Fruit fly (Drosophila melanogaster) whole organism, embryonic: Measurements from ENCODE around the gene Cnot4.

Source experiments
- Atf6 ChIP-seq: fragments of 200-800 bp; sonication (Bioruptor generic); IDR thresholded peaks from 2 replicates; pipeline ENCODE4 v1.3.6; 2022; ENCODE audit warnings: missing biosample characterization, missing genetic modification characterization
- CG10274 ChIP-seq: fragments of 200-800 bp; sonication (Bioruptor generic); optimal IDR thresholded peaks from 3 replicates; lab custom pipeline; 2017; ENCODE audit warnings: missing biosample characterization, mild to moderate bottlenecking, missing genetic modification characterization
- CG10565 ChIP-seq: fragments of 200-800 bp; sonication (Bioruptor generic); optimal IDR thresholded peaks from 3 replicates; lab custom pipeline; 2016; ENCODE audit warnings: missing biosample characterization, mild to moderate bottlenecking, missing genetic modification characterization
- CG12104 ChIP-seq: fragments of 200-800 bp; sonication (Bioruptor generic); optimal IDR thresholded peaks from 3 replicates; lab custom pipeline; 2016; ENCODE audit warnings: missing biosample characterization, missing genetic modification characterization
- CG12219 ChIP-seq: fragments of 200-800 bp; sonication (Bioruptor generic); optimal IDR thresholded peaks from 3 replicates; lab custom pipeline; 2018; ENCODE audit warnings: missing biosample characterization, mild to moderate bottlenecking, missing genetic modification characterization
- CG13775 ChIP-seq: fragments of 200-800 bp; sonication (Bioruptor generic); optimal IDR thresholded peaks from 3 replicates; lab custom pipeline; 2017; ENCODE audit warnings: missing biosample characterization, mild to moderate bottlenecking, missing genetic modification characterization
- CG14965 ChIP-seq: fragments of 200-800 bp; sonication (Bioruptor generic); optimal IDR thresholded peaks from 2 replicates; lab custom pipeline; 2016; ENCODE audit warnings: missing biosample characterization, missing genetic modification characterization, borderline replicate concordance
- CG15011 ChIP-seq: fragments of 200-800 bp; sonication (Bioruptor generic); optimal IDR thresholded peaks from 3 replicates; lab custom pipeline; 2018; ENCODE audit warnings: missing biosample characterization, mild to moderate bottlenecking, missing genetic modification characterization
- CG15479 ChIP-seq: fragments of 200-800 bp; sonication (Bioruptor generic); optimal IDR thresholded peaks from 3 replicates; lab custom pipeline; 2019; ENCODE audit warnings: missing biosample characterization, mild to moderate bottlenecking, missing genetic modification characterization, moderate library complexity
- CG15514 ChIP-seq: fragments of 200-800 bp; sonication (Bioruptor generic); optimal IDR thresholded peaks from 3 replicates; lab custom pipeline; 2017; ENCODE audit warnings: missing biosample characterization, missing genetic modification characterization, mild to moderate bottlenecking, moderate library complexity, missing genetic modification reagents
- CG15601 ChIP-seq: fragments of 200-800 bp; sonication (Bioruptor generic); optimal IDR thresholded peaks from 3 replicates; lab custom pipeline; 2019; ENCODE audit warnings: missing biosample characterization, mild to moderate bottlenecking, missing genetic modification characterization, moderate library complexity
- CG16863 ChIP-seq: fragments of 200-800 bp; sonication (Bioruptor generic); optimal IDR thresholded peaks from 3 replicates; lab custom pipeline; 2016; ENCODE audit warnings: missing biosample characterization, missing genetic modification characterization
- CG17359 ChIP-seq: fragments of 200-800 bp; sonication (Bioruptor generic); optimal IDR thresholded peaks from 3 replicates; lab custom pipeline; 2018; ENCODE audit warnings: missing biosample characterization, mild to moderate bottlenecking, missing genetic modification characterization, moderate library complexity
- CG2116 ChIP-seq: fragments of 200-800 bp; sonication (Bioruptor generic); optimal IDR thresholded peaks from 3 replicates; lab custom pipeline; 2018; ENCODE audit warnings: missing biosample characterization, mild to moderate bottlenecking, missing genetic modification characterization
- CG2712 ChIP-seq: fragments of 200-800 bp; optimal IDR thresholded peaks from 3 replicates; lab custom pipeline; 2019; ENCODE audit warnings: missing biosample characterization, mild to moderate bottlenecking, missing genetic modification characterization, moderate library complexity
- CG3065 ChIP-seq: fragments of 200-800 bp; sonication (Bioruptor generic); optimal IDR thresholded peaks from 2 replicates; lab custom pipeline; 2016; ENCODE audit warnings: missing biosample characterization, missing genetic modification characterization
- CG32772 ChIP-seq: fragments of 200-800 bp; sonication (Bioruptor generic); IDR thresholded peaks from 2 replicates; pipeline ENCODE4 v1.3.6; 2022; ENCODE audit warnings: missing biosample characterization, missing genetic modification characterization
- CG42726 ChIP-seq: fragments of 200-800 bp; sonication (Bioruptor generic); IDR thresholded peaks from 2 replicates; pipeline ENCODE4 v1.3.6; 2022; ENCODE audit warnings: missing biosample characterization, missing genetic modification characterization; ENCODE audit not compliant: partially characterized antibody
- CG6175 ChIP-seq: fragments of 200-800 bp; sonication (Bioruptor generic); IDR thresholded peaks from 3 replicates; pipeline ENCODE4 v1.3.6; 2022; ENCODE audit warnings: missing biosample characterization, missing genetic modification characterization
- CG6765 ChIP-seq: fragments of 200-800 bp; sonication (Bioruptor generic); optimal IDR thresholded peaks from 3 replicates; lab custom pipeline; 2017; ENCODE audit warnings: missing biosample characterization, mild to moderate bottlenecking, missing genetic modification characterization
- CG7745 ChIP-seq: fragments of 200-800 bp; sonication (Bioruptor generic); optimal IDR thresholded peaks from 2 replicates; lab custom pipeline; 2018; ENCODE audit warnings: missing biosample characterization, mild to moderate bottlenecking, missing genetic modification characterization, moderate library complexity
- CG8478 ChIP-seq: fragments of >200 bp; optimal IDR thresholded peaks from 2 replicates; lab custom pipeline; 2018
- E2f1 ChIP-seq: fragments of 200-800 bp; sonication (Bioruptor generic); IDR thresholded peaks from 2 replicates; pipeline ENCODE4 v1.3.6; 2022; ENCODE audit warnings: missing biosample characterization, missing genetic modification characterization
- Elba2 ChIP-seq: fragments of 200-800 bp; sonication (Bioruptor generic); optimal IDR thresholded peaks from 3 replicates; lab custom pipeline; 2016; ENCODE audit warnings: missing biosample characterization, missing genetic modification characterization
- GATAe ChIP-seq: fragments of 200-800 bp; sonication (Bioruptor generic); conservative IDR thresholded peaks from 2 replicates; pipeline ENCODE4 v1.3.6; 2022; ENCODE audit warnings: missing biosample characterization, missing genetic modification characterization
- Hand ChIP-seq: fragments of 200-800 bp; sonication (Bioruptor generic); optimal IDR thresholded peaks from 2 replicates; lab custom pipeline; 2017; ENCODE audit warnings: mild to moderate bottlenecking, missing biosample characterization, missing genetic modification reagents, missing genetic modification characterization
- HmgD ChIP-seq: fragments of 200-800 bp; sonication (Bioruptor generic); optimal IDR thresholded peaks from 3 replicates; lab custom pipeline; 2016; ENCODE audit warnings: missing biosample characterization, missing genetic modification characterization
- Hmx ChIP-seq: fragments of 200-800 bp; sonication (Bioruptor generic); optimal IDR thresholded peaks from 2 replicates; lab custom pipeline; 2016; ENCODE audit warnings: missing biosample characterization, missing genetic modification characterization
- Hr78 ChIP-seq, 2 experiments: fragments of 200-800 bp in 1 of 2; fragments of >200 bp in 1 of 2; sonication (Bioruptor generic) in 1 of 2; optimal IDR thresholded peaks; 2 replicates each; lab custom pipeline; 2017 to 2019; ENCODE audit warnings: missing biosample characterization in 2 of 2, missing genetic modification characterization in 2 of 2, mild to moderate bottlenecking in 1 of 2, moderate library complexity in 1 of 2
- ash1 ChIP-seq: fragments of 200-800 bp; sonication (Bioruptor generic); optimal IDR thresholded peaks from 2 replicates; lab custom pipeline; 2018; ENCODE audit warnings: missing biosample characterization, mild to moderate bottlenecking, missing genetic modification characterization
- btn ChIP-seq: fragments of 200-800 bp; sonication (Bioruptor generic); optimal IDR thresholded peaks from 2 replicates; lab custom pipeline; 2016; ENCODE audit warnings: missing biosample characterization, missing genetic modification characterization
- ems ChIP-seq: fragments of 200-800 bp; sonication (Bioruptor generic); optimal IDR thresholded peaks from 3 replicates; lab custom pipeline; 2016; ENCODE audit warnings: missing biosample characterization, missing genetic modification characterization
- gsb-n ChIP-seq: fragments of 200-800 bp; sonication (Bioruptor generic); optimal IDR thresholded peaks from 3 replicates; lab custom pipeline; 2018; ENCODE audit warnings: missing biosample characterization, mild to moderate bottlenecking, missing genetic modification characterization
- gt ChIP-seq: fragments of 200-800 bp; sonication (Bioruptor generic); IDR thresholded peaks from 2 replicates; pipeline ENCODE4 v1.3.6; 2022; ENCODE audit warnings: missing biosample characterization, missing genetic modification characterization
- insv ChIP-seq, 2 experiments: fragments of 200-800 bp; sonication (Bioruptor generic); optimal IDR thresholded peaks; 3 replicates each; lab custom pipeline; 2016 to 2018; ENCODE audit warnings: missing biosample characterization in 2 of 2, missing genetic modification characterization in 2 of 2
- jumu ChIP-seq: fragments of 200-800 bp; sonication (Bioruptor generic); optimal IDR thresholded peaks from 3 replicates; lab custom pipeline; 2016; ENCODE audit warnings: missing biosample characterization, missing genetic modification characterization
- p53 ChIP-seq: fragments of 200-800 bp; sonication (Bioruptor generic); optimal IDR thresholded peaks from 2 replicates; lab custom pipeline; 2016; ENCODE audit warnings: missing biosample characterization, missing genetic modification characterization
- pan ChIP-seq, 4 experiments: fragments of >200 bp in 3 of 4; fragments of 200-800 bp in 1 of 4; sonication (Bioruptor generic) in 1 of 4; optimal IDR thresholded peaks in 3 of 4; IDR thresholded peaks in 1 of 4; 2 replicates each; pipeline versions ENCODE4 v1.3.6 to Lab custom; 2017 to 2022; ENCODE audit warnings: missing biosample characterization in 2 of 4, missing genetic modification characterization in 2 of 4, mixed read lengths in 1 of 4
- peb ChIP-seq: fragments of 200-800 bp; sonication (Bioruptor generic); IDR thresholded peaks from 2 replicates; pipeline ENCODE4 v1.3.6; 2022; ENCODE audit warnings: missing biosample characterization, missing genetic modification characterization
- prd ChIP-seq, 3 experiments: fragments of >200 bp in 2 of 3; fragments of 200-800 bp in 1 of 3; sonication (Bioruptor generic) in 1 of 3; optimal IDR thresholded peaks in 2 of 3; IDR thresholded peaks in 1 of 3; 2 replicates in 2 of 3; 3 replicates in 1 of 3; pipeline versions ENCODE4 v1.3.6 to Lab custom; 2017 to 2022; ENCODE audit warnings: missing biosample characterization in 1 of 3, missing genetic modification characterization in 1 of 3
- salm ChIP-seq: fragments of 200-800 bp; sonication (Bioruptor generic); optimal IDR thresholded peaks from 2 replicates; lab custom pipeline; 2018; ENCODE audit warnings: missing biosample characterization, mild to moderate bottlenecking, missing genetic modification characterization
- sens ChIP-seq: fragments of 200-800 bp; sonication (Bioruptor generic); peaks from one replicate; lab custom pipeline; 2016; ENCODE audit warnings: missing biosample characterization, missing genetic modification characterization
- sim ChIP-seq: fragments of 200-800 bp; sonication (Bioruptor generic); IDR thresholded peaks from 2 replicates; pipeline ENCODE4 v1.3.6; 2022; ENCODE audit warnings: missing biosample characterization, missing genetic modification characterization
- slbo ChIP-seq: fragments of 200-800 bp; sonication (Bioruptor generic); IDR thresholded peaks from 2 replicates; pipeline ENCODE4 v1.3.6; 2022; ENCODE audit warnings: missing biosample characterization, missing genetic modification characterization
- so ChIP-seq: fragments of 200-800 bp; sonication (Bioruptor generic); IDR thresholded peaks from 3 replicates; pipeline ENCODE4 v1.3.6; 2022; ENCODE audit warnings: missing biosample characterization, missing genetic modification characterization
- tap ChIP-seq: fragments of 200-800 bp; optimal IDR thresholded peaks from 3 replicates; lab custom pipeline; 2019; ENCODE audit warnings: missing biosample characterization, mild to moderate bottlenecking, missing genetic modification characterization, moderate library complexity
- ttk ChIP-seq: fragments of 200-800 bp; sonication (Bioruptor generic); IDR thresholded peaks from 2 replicates; pipeline ENCODE4 v2.1.2; 2022; ENCODE audit warnings: missing biosample characterization, missing genetic modification characterization
- unc-4 ChIP-seq: fragments of 200-800 bp; sonication (Bioruptor generic); IDR thresholded peaks from 2 replicates; pipeline ENCODE4 v1.3.6; 2022; ENCODE audit warnings: missing biosample characterization, missing genetic modification characterization; ENCODE audit not compliant: partially characterized antibody

Gene Cnot4

dm6 chr2L:10381890-10382450 is 14.5 kb upstream of the Cnot4 start, which contains the start of gene CG5096 (continued):
- TF ChIP-seq HmgD (no peak), p53 (GFP tag; lab: Kevin White, UChicago) (no peak), btn (peak; percentile 41), CG10274 (GFP tag; lab: Kevin White, UChicago) (peak; percentile 46), ash1 (GFP tag; lab: Kevin White, UChicago) (peak; percentile 82), CG15514 (GFP tag; lab: Kevin White, UChicago) (peak; percentile 85), GATAe (GFP tag; lab: Robert Waterston, UW) (peak; percentile 100), slbo (peak; percentile 91), CG8478 (lab: Kevin White, UChicago) (no peak), Hr78 (GFP tag; optimal IDR thresholded peaks at IDR 0.05; lab: Kevin White, UChicago) (no peak), tap (tag; lab: Kevin White, UChicago) (peak; percentile 94), ems (peak; percentile 81)

dm6 chr2L:10386208-10386805 is 10.2 kb upstream of the Cnot4 start, which contains the start of the genes Cdk1 and mRpS7:
Cdk1 (minus strand) TSS chr2L:10386262.
mRpS7 (plus strand) TSS chr2L:10386662.
- no peak for TF ChIP-seq CG42726
- peak; percentile 76 for TF ChIP-seq gsb-n (tag; lab: Kevin White, UChicago)
- peak; percentile 63; the same call in 1 of the 2 replicates for TF ChIP-seq ttk (GFP tag; lab: Robert Waterston, UW)
- 0 out of 3 replicates have a peak, but pooled peaks have one; percentile 34 for TF ChIP-seq so (GFP tag; lab: Robert Waterston, UW)
- TF ChIP-seq Atf6 (GFP tag; lab: Robert Waterston, UW) = peak; percentile 79
- peak; percentile 84 for TF ChIP-seq CG2712 (tag; lab: Kevin White, UChicago)
- no peak for TF ChIP-seq prd (optimal IDR thresholded peaks at IDR 0.05; lab: Kevin White, UChicago)
- TF ChIP-seq prd (GFP tag; IDR thresholded peaks at IDR 0.05; lab: Robert Waterston, UW) = peak; percentile 81
- TF ChIP-seq CG13775 = peak; percentile 80
- TF ChIP-seq salm = peak; percentile 66
- peak; percentile 94 for TF ChIP-seq sens (GFP tag; lab: Kevin White, UChicago)
- no peak for TF ChIP-seq CG7745
- TF ChIP-seq unc-4 (GFP tag; lab: Robert Waterston, UW) = no peak
- peak; percentile 72 for TF ChIP-seq CG32772 (GFP tag; lab: Robert Waterston, UW)
- no peak for TF ChIP-seq sim (GFP tag; lab: Robert Waterston, UW)
- no peak for TF ChIP-seq CG6175 (GFP tag; lab: Robert Waterston, UW)
- TF ChIP-seq CG12219 (GFP tag; lab: Kevin White, UChicago) = peak; percentile 33
- TF ChIP-seq CG2116 (GFP tag; lab: Kevin White, UChicago) = peak; percentile 84
- TF ChIP-seq E2f1 = peak; percentile 56
- TF ChIP-seq Hand (GFP tag; lab: Kevin White, UChicago) = no peak
- TF ChIP-seq CG15479 (GFP tag; lab: Kevin White, UChicago) = no peak
- peak; percentile 71 for TF ChIP-seq CG16863 (GFP tag; lab: Kevin White, UChicago)
- TF ChIP-seq CG17359 (tag; lab: Kevin White, UChicago) = peak; percentile 66
- no peak for TF ChIP-seq peb
- peak; percentile 75 for TF ChIP-seq CG15601 (tag; lab: Kevin White, UChicago)
- no peak for TF ChIP-seq CG6765 (GFP tag; lab: Kevin White, UChicago)
- TF ChIP-seq CG15011 = peak; percentile 41
- no peak for TF ChIP-seq pan (optimal IDR thresholded peaks at IDR 0.05; lab: Kevin White, UChicago)
- TF ChIP-seq pan (GFP tag; optimal IDR thresholded peaks at IDR 0.05 in 1 of 2, IDR thresholded peaks at IDR 0.05 in 1 of 2) = peak in 1 of 2 experiments; percentile 82
- no peak for TF ChIP-seq CG14965
- peak; percentile 29 for TF ChIP-seq Elba2
- TF ChIP-seq jumu = peak; percentile 33
- TF ChIP-seq gt (GFP tag; lab: Robert Waterston, UW) = no peak
- no peak for TF ChIP-seq insv (GFP tag; optimal IDR thresholded peaks at IDR 0.05; lab: Kevin White, UChicago)
- TF ChIP-seq Hmx (GFP tag; lab: Kevin White, UChicago) = peak; percentile 37
- no peak for TF ChIP-seq CG3065 (GFP tag; lab: Kevin White, UChicago)
- peak; percentile 63 for TF ChIP-seq CG12104 (GFP tag; lab: Kevin White, UChicago)
- peak; percentile 52 for TF ChIP-seq CG10565 (GFP tag; lab: Kevin White, UChicago)
